Fruit fly (Drosophila melanogaster) whole organism, embryonic: ENCODE data around the gene CycE.

ENCODE experiments used
- Adf1 ChIP-seq: fragments of 200-800 bp; sonication (Bioruptor generic); IDR thresholded peaks from 2 replicates; pipeline ENCODE4 v1.3.6; 2022; ENCODE audit warnings: missing biosample characterization, missing genetic modification characterization
- CG10147 ChIP-seq: fragments of 200-800 bp; sonication (Bioruptor generic); optimal IDR thresholded peaks from 2 replicates; lab custom pipeline; 2019; ENCODE audit warnings: missing biosample characterization, mild to moderate bottlenecking, missing genetic modification characterization, moderate library complexity
- CG10274 ChIP-seq: fragments of 200-800 bp; sonication (Bioruptor generic); optimal IDR thresholded peaks from 3 replicates; lab custom pipeline; 2017; ENCODE audit warnings: missing biosample characterization, mild to moderate bottlenecking, missing genetic modification characterization
- CG10565 ChIP-seq: fragments of 200-800 bp; sonication (Bioruptor generic); optimal IDR thresholded peaks from 3 replicates; lab custom pipeline; 2016; ENCODE audit warnings: missing biosample characterization, mild to moderate bottlenecking, missing genetic modification characterization
- CG15073 ChIP-seq: fragments of 200-800 bp; sonication (Bioruptor generic); optimal IDR thresholded peaks from 2 replicates; lab custom pipeline; 2016; ENCODE audit warnings: missing biosample characterization, missing genetic modification characterization
- CG1529 ChIP-seq: fragments of 200-800 bp; sonication (Bioruptor generic); optimal IDR thresholded peaks from 3 replicates; lab custom pipeline; 2018; ENCODE audit warnings: missing biosample characterization, missing genetic modification characterization
- CG2889 ChIP-seq: fragments of 200-800 bp; sonication (Bioruptor generic); IDR thresholded peaks from 3 replicates; pipeline ENCODE4 v1.3.6; 2022; ENCODE audit warnings: missing biosample characterization, missing genetic modification characterization
- CG3065 ChIP-seq: fragments of 200-800 bp; sonication (Bioruptor generic); optimal IDR thresholded peaks from 2 replicates; lab custom pipeline; 2016; ENCODE audit warnings: missing biosample characterization, missing genetic modification characterization
- CG3407 ChIP-seq: fragments of 200-800 bp; sonication (Bioruptor generic); optimal IDR thresholded peaks from 2 replicates; lab custom pipeline; 2018; ENCODE audit warnings: missing biosample characterization, mild to moderate bottlenecking, missing genetic modification characterization
- CG6813 ChIP-seq: fragments of 200-800 bp; sonication (Bioruptor generic); optimal IDR thresholded peaks from 2 replicates; lab custom pipeline; 2017; ENCODE audit warnings: missing biosample characterization, missing genetic modification characterization, mild to moderate bottlenecking, moderate library complexity, missing genetic modification reagents
- CG7271 ChIP-seq: fragments of 200-800 bp; sonication (Bioruptor generic); optimal IDR thresholded peaks from 2 replicates; lab custom pipeline; 2018; ENCODE audit warnings: missing biosample characterization, mild to moderate bottlenecking, missing genetic modification characterization, moderate library complexity
- CG7987 ChIP-seq: fragments of 200-800 bp; sonication (Bioruptor generic); optimal IDR thresholded peaks from 2 replicates; lab custom pipeline; 2018; ENCODE audit warnings: missing biosample characterization, mild to moderate bottlenecking, missing genetic modification characterization, moderate library complexity
- CG8290 ChIP-seq, 3 experiments: fragments of 200-800 bp; sonication (Bioruptor generic); optimal IDR thresholded peaks; 2 replicates each; lab custom pipeline; 2016 to 2019; ENCODE audit warnings: missing biosample characterization in 3 of 3, missing genetic modification characterization in 3 of 3, mild to moderate bottlenecking in 2 of 3, moderate library complexity in 1 of 3
- Chrac-16 ChIP-seq: fragments of 200-800 bp; sonication (Bioruptor generic); optimal IDR thresholded peaks from 3 replicates; lab custom pipeline; 2016; ENCODE audit warnings: missing biosample characterization, missing genetic modification characterization
- D ChIP-seq, 2 experiments: fragments of 200-800 bp in 1 of 2; fragments of >200 bp in 1 of 2; sonication (Bioruptor generic) in 1 of 2; optimal IDR thresholded peaks; 2 replicates in 1 of 2; 3 replicates in 1 of 2; lab custom pipeline; 2017; ENCODE audit warnings: mild to moderate bottlenecking in 1 of 2, missing biosample characterization in 1 of 2, missing genetic modification characterization in 1 of 2, missing genetic modification reagents in 1 of 2
- HHEX ChIP-seq: fragments of 200-800 bp; sonication (Bioruptor generic); optimal IDR thresholded peaks from 3 replicates; lab custom pipeline; 2017; ENCODE audit warnings: missing biosample characterization, mild to moderate bottlenecking, missing genetic modification characterization, missing genetic modification reagents
- HLH4C ChIP-seq: fragments of 200-800 bp; sonication (Bioruptor generic); IDR thresholded peaks from 3 replicates; pipeline ENCODE4 v1.3.6; 2022; ENCODE audit warnings: missing biosample characterization, missing genetic modification characterization; ENCODE audit not compliant: partially characterized antibody
- Hr78 ChIP-seq, 2 experiments: fragments of 200-800 bp in 1 of 2; fragments of >200 bp in 1 of 2; sonication (Bioruptor generic) in 1 of 2; optimal IDR thresholded peaks; 2 replicates each; lab custom pipeline; 2017 to 2019; ENCODE audit warnings: missing biosample characterization in 2 of 2, missing genetic modification characterization in 2 of 2, mild to moderate bottlenecking in 1 of 2, moderate library complexity in 1 of 2
- MESR4 ChIP-seq: fragments of 200-800 bp; sonication (Bioruptor generic); optimal IDR thresholded peaks from 2 replicates; lab custom pipeline; 2018; ENCODE audit warnings: missing biosample characterization, mild to moderate bottlenecking, missing genetic modification characterization, moderate library complexity
- Mad ChIP-seq: fragments of 200-800 bp; sonication (Bioruptor generic); optimal IDR thresholded peaks from 2 replicates; lab custom pipeline; 2016; ENCODE audit warnings: missing biosample characterization, missing genetic modification characterization
- Med ChIP-seq: fragments of 200-800 bp; sonication (Bioruptor generic); peaks from one replicate; lab custom pipeline; 2016; ENCODE audit warnings: missing biosample characterization, missing genetic modification characterization, mild to moderate bottlenecking, inconsistent platforms, moderate library complexity
- Poxn ChIP-seq: fragments of 200-800 bp; sonication (Bioruptor generic); IDR thresholded peaks from 2 replicates; pipeline ENCODE4 v1.3.6; 2022; ENCODE audit warnings: missing biosample characterization, missing genetic modification characterization
- Ptx1 ChIP-seq: fragments of 200-800 bp; sonication (Bioruptor generic); IDR thresholded peaks from 2 replicates; pipeline ENCODE4 v1.3.6; 2022; ENCODE audit warnings: missing biosample characterization, missing genetic modification characterization
- Scr ChIP-seq: fragments of 200-800 bp; sonication (Bioruptor generic); IDR thresholded peaks from 2 replicates; pipeline ENCODE4 v1.3.6; 2022; ENCODE audit warnings: missing biosample characterization, missing genetic modification characterization; ENCODE audit not compliant: partially characterized antibody
- amos ChIP-seq: fragments of 200-800 bp; sonication (Bioruptor generic); IDR thresholded peaks from 2 replicates; pipeline ENCODE4 v1.3.6; 2022; ENCODE audit warnings: missing biosample characterization, missing genetic modification characterization; ENCODE audit not compliant: partially characterized antibody
- ase ChIP-seq: fragments of 200-800 bp; sonication (Bioruptor generic); IDR thresholded peaks from 3 replicates; pipeline ENCODE4 v1.3.6; 2022; ENCODE audit warnings: missing biosample characterization, missing genetic modification characterization
- bsh ChIP-seq, 2 experiments: fragments of 200-800 bp; sonication (Bioruptor generic); optimal IDR thresholded peaks; 2 replicates each; lab custom pipeline; 2017 to 2018; ENCODE audit warnings: mild to moderate bottlenecking in 2 of 2, missing biosample characterization in 2 of 2, missing genetic modification characterization in 2 of 2, moderate library complexity in 1 of 2
- chn ChIP-seq: fragments of 200-800 bp; sonication (Bioruptor generic); optimal IDR thresholded peaks from 2 replicates; lab custom pipeline; 2016; ENCODE audit warnings: missing biosample characterization, missing genetic modification characterization
- en ChIP-seq: fragments of 200-800 bp; sonication (Bioruptor generic); optimal IDR thresholded peaks from 2 replicates; lab custom pipeline; 2016; ENCODE audit warnings: missing biosample characterization, missing genetic modification characterization
- hth ChIP-seq: fragments of >200 bp; optimal IDR thresholded peaks from 2 replicates; lab custom pipeline; 2017; ENCODE audit warnings: inconsistent platforms
- inv ChIP-seq: fragments of 200-800 bp; sonication (Bioruptor generic); IDR thresholded peaks from 2 replicates; pipeline ENCODE4 v1.3.6; 2022; ENCODE audit warnings: missing biosample characterization, missing genetic modification characterization; ENCODE audit not compliant: partially characterized antibody
- lilli ChIP-seq: fragments of 200-800 bp; sonication (Bioruptor generic); optimal IDR thresholded peaks from 3 replicates; lab custom pipeline; 2016; ENCODE audit warnings: missing biosample characterization, missing genetic modification characterization
- lola ChIP-seq, 3 experiments: fragments of >200 bp in 2 of 3; fragments of 200-800 bp in 1 of 3; sonication (Bioruptor generic) in 1 of 3; optimal IDR thresholded peaks; 2 replicates each; lab custom pipeline; 2017 to 2019; ENCODE audit warnings: missing biosample characterization in 3 of 3, missing genetic modification characterization in 3 of 3, mild to moderate bottlenecking in 1 of 3, moderate library complexity in 1 of 3
- mam ChIP-seq: fragments of 200-800 bp; sonication (Bioruptor generic); optimal IDR thresholded peaks from 3 replicates; lab custom pipeline; 2016; ENCODE audit warnings: missing biosample characterization, missing genetic modification characterization
- pnt ChIP-seq: fragments of 200-800 bp; sonication (Bioruptor generic); optimal IDR thresholded peaks from 3 replicates; lab custom pipeline; 2016; ENCODE audit warnings: missing biosample characterization, missing genetic modification characterization
- pum ChIP-seq: fragments of 200-800 bp; sonication (Bioruptor generic); optimal IDR thresholded peaks from 2 replicates; lab custom pipeline; 2016; ENCODE audit warnings: missing biosample characterization, missing genetic modification characterization
- repo ChIP-seq: fragments of 200-800 bp; sonication (Bioruptor generic); optimal IDR thresholded peaks from 2 replicates; lab custom pipeline; 2016; ENCODE audit warnings: missing biosample characterization, missing genetic modification characterization
- rib ChIP-seq: fragments of 200-800 bp; sonication (Bioruptor generic); IDR thresholded peaks from 2 replicates; pipeline ENCODE4 v1.3.6; 2022; ENCODE audit warnings: missing biosample characterization, missing genetic modification characterization
- schlank ChIP-seq: fragments of 200-800 bp; sonication (Bioruptor generic); optimal IDR thresholded peaks from 2 replicates; lab custom pipeline; 2018; ENCODE audit warnings: missing biosample characterization, mild to moderate bottlenecking, missing genetic modification characterization
- stc ChIP-seq: fragments of 200-800 bp; sonication (Bioruptor generic); IDR thresholded peaks from 2 replicates; pipeline ENCODE4 v1.3.6; 2022; ENCODE audit warnings: missing biosample characterization, missing genetic modification characterization
- toy ChIP-seq: fragments of 200-800 bp; sonication (Bioruptor generic); IDR thresholded peaks from 2 replicates; pipeline ENCODE4 v1.3.6; 2022; ENCODE audit warnings: missing biosample characterization, missing genetic modification characterization
- trem ChIP-seq: fragments of 200-800 bp; optimal IDR thresholded peaks from 3 replicates; lab custom pipeline; 2019; ENCODE audit warnings: missing biosample characterization, mild to moderate bottlenecking, missing genetic modification characterization, moderate library complexity
- tup ChIP-seq: fragments of 200-800 bp; sonication (Bioruptor generic); optimal IDR thresholded peaks from 2 replicates; lab custom pipeline; 2016; ENCODE audit warnings: missing biosample characterization, mild to moderate bottlenecking, missing genetic modification characterization, moderate library complexity
- tx ChIP-seq: fragments of 200-800 bp; sonication (Bioruptor generic); optimal IDR thresholded peaks from 2 replicates; lab custom pipeline; 2016; ENCODE audit warnings: missing biosample characterization, missing genetic modification characterization
- usp ChIP-seq: fragments of >200 bp; optimal IDR thresholded peaks from 2 replicates; lab custom pipeline; 2017; ENCODE audit warnings: missing biosample characterization, missing genetic modification characterization
- wdn ChIP-seq: fragments of 200-800 bp; sonication (Bioruptor generic); IDR thresholded peaks from 2 replicates; pipeline ENCODE4 v1.3.6; 2022; ENCODE audit warnings: missing biosample characterization, missing genetic modification characterization
- wor ChIP-seq: fragments of 200-800 bp; sonication (Bioruptor generic); IDR thresholded peaks from 2 replicates; pipeline ENCODE4 v1.3.6; 2022; ENCODE audit warnings: missing biosample characterization, missing genetic modification characterization
- zfh1 ChIP-seq: fragments of 200-800 bp; sonication (Bioruptor generic); IDR thresholded peaks from 3 replicates; pipeline ENCODE4 v1.3.6; 2022; ENCODE audit warnings: missing biosample characterization, missing genetic modification characterization

The CycE gene

dm6 chr2L:15750523-15751258 is 2.7 kb upstream of the CycE start, which contains the start of gene ND-B17 (continued):
- TF ChIP-seq Med (GFP tag; lab: Kevin White, UChicago) (peak; percentile 88), en (GFP tag; lab: Kevin White, UChicago) (no peak), schlank (tag; lab: Kevin White, UChicago) (no peak), HHEX (GFP tag; lab: Kevin White, UChicago) (no peak), CG3065 (GFP tag; lab: Kevin White, UChicago) (no peak), wdn (GFP tag; lab: Robert Waterston, UW) (0 out of 2 replicates have a peak, but pooled peaks have one; percentile 11), lola (GFP tag; optimal IDR thresholded peaks at IDR 0.05; lab: Kevin White, UChicago) (peak in 1 of 3 experiments; percentile 20), pnt (GFP tag; lab: Kevin White, UChicago) (no peak), toy (GFP tag; lab: Robert Waterston, UW) (no peak), wor (GFP tag; lab: Robert Waterston, UW) (no peak), Chrac-16 (GFP tag; lab: Kevin White, UChicago) (peak; percentile 45), Adf1 (GFP tag; lab: Robert Waterston, UW) (peak; percentile 24; the same call in 1 of the 2 replicates), pum (GFP tag; lab: Kevin White, UChicago) (peak; percentile 70), CG1529 (GFP tag; lab: Kevin White, UChicago) (no peak), trem (tag; lab: Kevin White, UChicago) (peak; percentile 32), CG10565 (no peak), CG2889 (GFP tag; lab: Robert Waterston, UW) (no peak), repo (GFP tag; lab: Kevin White, UChicago) (no peak), stc (GFP tag; lab: Robert Waterston, UW) (0 out of 2 replicates have a peak, but pooled peaks have one; percentile 21), D (optimal IDR thresholded peaks at IDR 0.05; lab: Kevin White, UChicago) (no peak), D (GFP tag; optimal IDR thresholded peaks at IDR 0.05; lab: Kevin White, UChicago) (no peak), usp (GFP tag; lab: Kevin White, UChicago) (no peak), mam (GFP tag; lab: Kevin White, UChicago) (peak; percentile 76), amos (GFP tag; lab: Robert Waterston, UW) (0 out of 2 replicates have a peak, but pooled peaks have one; percentile 10), tup (GFP tag; lab: Kevin White, UChicago) (no peak), ase (no peak), CG8290 (GFP tag; optimal IDR thresholded peaks at IDR 0.05; lab: Kevin White, UChicago) (peak; percentile 79), CG8290 (tag; optimal IDR thresholded peaks at IDR 0.05; lab: Kevin White, UChicago) (peak; percentile 44 to 87), lilli (GFP tag; lab: Kevin White, UChicago) (peak; percentile 67), Hr78 (GFP tag; optimal IDR thresholded peaks at IDR 0.05; lab: Kevin White, UChicago) (no peak), Mad (peak; percentile 62), Scr (GFP tag; lab: Robert Waterston, UW) (peak; percentile 31; the same call in 1 of the 2 replicates), HLH4C (no peak), hth (no peak), tx (peak; percentile 54), CG3407 (GFP tag; lab: Kevin White, UChicago) (peak; percentile 19), zfh1 (GFP tag; lab: Robert Waterston, UW) (peak; percentile 74), CG10147 (GFP tag; lab: Kevin White, UChicago) (no peak), Poxn (GFP tag; lab: Robert Waterston, UW) (no peak), CG7271 (tag; lab: Kevin White, UChicago) (no peak), CG6813 (GFP tag; lab: Kevin White, UChicago) (no peak), bsh (GFP tag; optimal IDR thresholded peaks at IDR 0.05; lab: Kevin White, UChicago) (peak in 1 of 2 experiments; percentile 31), chn (peak; percentile 62), CG15073 (GFP tag; lab: Kevin White, UChicago) (peak; percentile 93), inv (no peak), rib (GFP tag; lab: Robert Waterston, UW) (no peak), Ptx1 (GFP tag; lab: Robert Waterston, UW) (peak; percentile 69), CG10274 (no peak), MESR4 (GFP tag; lab: Kevin White, UChicago) (peak; percentile 86), CG7987 (no peak)
